Worm (Caenorhabditis elegans): ENCODE measurements around the gene C18B10.6.

DNA sequence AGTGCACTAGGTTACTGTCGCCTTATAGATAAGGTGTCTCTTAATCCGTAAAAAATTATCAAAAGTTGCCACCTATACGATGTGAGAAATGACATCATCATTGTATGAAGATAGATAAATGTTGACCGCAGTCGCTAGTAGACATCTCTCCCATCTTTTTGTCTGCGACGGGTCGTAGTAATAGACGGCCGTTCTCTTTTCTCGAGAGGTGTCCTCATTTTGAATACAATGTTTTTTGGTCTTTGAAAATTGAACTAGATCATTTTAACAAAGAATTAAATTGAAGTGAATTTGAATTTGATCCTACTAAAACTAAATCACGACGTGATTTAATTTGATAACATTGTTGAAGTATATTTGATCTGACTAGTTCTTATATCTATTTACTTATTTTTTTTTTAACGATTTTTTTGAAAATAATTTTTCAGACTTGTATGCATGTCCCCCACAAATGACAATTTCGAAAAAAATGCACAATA is 27.8 kb upstream of the C18B10.6 start, which contains the start of the genes str-31 and nhr-172:
- TF ChIP-seq flt-1 (GFP tag; IDR thresholded peaks at IDR 0.05) = no peak
- TF ChIP-seq ref-1 (GFP tag; conservative IDR thresholded peaks at IDR 0.05) = no peak
- no peak for TF ChIP-seq tab-1 (GFP tag; IDR thresholded peaks at IDR 0.05)
- no peak for TF ChIP-seq med-1 (GFP tag; optimal IDR thresholded peaks at IDR 0.05; ENCODE audit: insufficient read depth)
- TF ChIP-seq cog-1 (tag; optimal IDR thresholded peaks at IDR 0.05) = no peak

All from whole organism, midembryonic.